Worm (Caenorhabditis elegans) whole organism, L1 larva: Measurements from ENCODE around the gene srh-204.

Experiments used
- C16A3.4 ChIP-seq: fragments of 150-350 bp; optimal IDR thresholded peaks from 2 replicates; lab custom pipeline; 2014; ENCODE audit warnings: missing biosample characterization, missing genetic modification characterization
- Y116A8C.19 ChIP-seq: sonication (generic microtip); optimal IDR thresholded peaks from 2 replicates; lab custom pipeline; 2016; ENCODE audit warnings: missing compliant biosample characterization, missing genetic modification characterization, borderline replicate concordance
- ceh-63 ChIP-seq: fragments of 200-800 bp; sonication (Bioruptor generic); optimal IDR thresholded peaks from 2 replicates; lab custom pipeline; 2018; ENCODE audit warnings: mild to moderate bottlenecking, missing genetic modification characterization, missing compliant biosample characterization
- ceh-8 ChIP-seq: fragments of 200-800 bp; sonication (Bioruptor generic); optimal IDR thresholded peaks from 2 replicates; lab custom pipeline; 2018; ENCODE audit warnings: mild to moderate bottlenecking, missing genetic modification characterization, moderate library complexity, missing compliant biosample characterization
- ceh-88 ChIP-seq: fragments of 200-800 bp; sonication (Bioruptor generic); IDR thresholded peaks from 2 replicates; pipeline ENCODE4 v1.3.6; 2022; ENCODE audit warnings: missing genetic modification characterization, missing compliant biosample characterization
- ceh-90 ChIP-seq: sonication (generic microtip); optimal IDR thresholded peaks from 2 replicates; lab custom pipeline; 2016; ENCODE audit warnings: missing genetic modification characterization, missing compliant biosample characterization
- ces-1 ChIP-seq: fragments of 150-350 bp; optimal IDR thresholded peaks from 2 replicates; lab custom pipeline; 2014; ENCODE audit warnings: missing biosample characterization, missing genetic modification reagents, missing genetic modification characterization
- ets-5 ChIP-seq: fragments of 200-800 bp; sonication (Bioruptor generic); IDR thresholded peaks from 2 replicates; pipeline ENCODE4 v1.3.6; 2022; ENCODE audit warnings: missing genetic modification characterization, missing compliant biosample characterization
- fkh-10 ChIP-seq: sonication (generic microtip); optimal IDR thresholded peaks from 2 replicates; lab custom pipeline; 2017; ENCODE audit warnings: missing biosample characterization, missing genetic modification reagents, missing genetic modification characterization
- fkh-8 ChIP-seq: sonication (generic microtip); optimal IDR thresholded peaks from 2 replicates; lab custom pipeline; 2016; ENCODE audit warnings: mild to moderate bottlenecking, missing genetic modification characterization, missing compliant biosample characterization
- isw-1 ChIP-seq: fragments of 200-800 bp; sonication (Bioruptor generic); IDR thresholded peaks from 2 replicates; pipeline ENCODE4 v1.3.6; 2022; ENCODE audit warnings: missing genetic modification characterization, missing compliant biosample characterization
- lin-13 ChIP-seq: fragments of 150-350 bp; optimal IDR thresholded peaks from 2 replicates; lab custom pipeline; 2014; ENCODE audit warnings: missing biosample characterization, missing genetic modification reagents, missing genetic modification characterization
- lin-14 ChIP-seq: fragments of 200-800 bp; sonication (Bioruptor generic); optimal IDR thresholded peaks from 2 replicates; lab custom pipeline; 2018; ENCODE audit warnings: mild to moderate bottlenecking, missing genetic modification characterization, moderate library complexity, missing compliant biosample characterization
- lin-15B ChIP-seq: fragments of 150-350 bp; sonication (generic microtip); optimal IDR thresholded peaks from 3 replicates; lab custom pipeline; 2014; ENCODE audit warnings: missing biosample characterization, missing genetic modification characterization
- lin-35 ChIP-seq, 2 experiments: fragments of 150-350 bp; optimal IDR thresholded peaks; 2 replicates each; lab custom pipeline; 2014; ENCODE audit warnings: missing biosample characterization in 2 of 2, missing genetic modification characterization in 2 of 2, missing genetic modification reagents in 2 of 2
- mab-9 ChIP-seq: fragments of 200-800 bp; sonication (Bioruptor generic); IDR thresholded peaks from 2 replicates; pipeline ENCODE4 v1.3.6; 2022; ENCODE audit warnings: missing genetic modification reagents, missing genetic modification characterization, missing compliant biosample characterization
- mef-2 ChIP-seq: fragments of 150-350 bp; optimal IDR thresholded peaks from 2 replicates; lab custom pipeline; 2014; ENCODE audit warnings: missing biosample characterization, missing genetic modification characterization
- nhr-19 ChIP-seq: fragments of 200-800 bp; sonication (Bioruptor generic); conservative IDR thresholded peaks from 2 replicates; pipeline ENCODE4 v1.3.6; 2022; ENCODE audit warnings: missing genetic modification characterization, missing compliant biosample characterization
- nhr-28 ChIP-seq: fragments of 150-350 bp; optimal IDR thresholded peaks from 2 replicates; lab custom pipeline; 2014; ENCODE audit warnings: missing biosample characterization, missing genetic modification characterization
- nhr-47 ChIP-seq: sonication (generic microtip); optimal IDR thresholded peaks from 2 replicates; lab custom pipeline; 2016; ENCODE audit warnings: mild to moderate bottlenecking, missing genetic modification characterization, moderate library complexity, missing compliant biosample characterization
- nhr-76 ChIP-seq: sonication (generic microtip); optimal IDR thresholded peaks from 2 replicates; lab custom pipeline; 2017; ENCODE audit warnings: missing biosample characterization, missing genetic modification characterization
- nhr-84 ChIP-seq: sonication (generic microtip); optimal IDR thresholded peaks from 2 replicates; lab custom pipeline; 2017; ENCODE audit warnings: missing biosample characterization, missing genetic modification characterization
- nhr-85 ChIP-seq: sonication (generic microtip); peaks from one replicate; lab custom pipeline; 2016; ENCODE audit warnings: missing genetic modification characterization, inconsistent platforms, missing compliant biosample characterization
- pag-3 ChIP-seq: sonication (generic microtip); optimal IDR thresholded peaks from 2 replicates; lab custom pipeline; 2017; ENCODE audit warnings: missing genetic modification characterization, mild to moderate bottlenecking, missing compliant biosample characterization, antibody characterized with exemption, borderline replicate concordance; ENCODE audit not compliant: insufficient read depth
- pax-3 ChIP-seq: fragments of 200-800 bp; sonication (Bioruptor generic); optimal IDR thresholded peaks from 2 replicates; lab custom pipeline; 2018; ENCODE audit warnings: mild to moderate bottlenecking, missing genetic modification characterization, moderate library complexity, missing compliant biosample characterization
- rnt-1 ChIP-seq: sonication (generic microtip); optimal IDR thresholded peaks from 2 replicates; lab custom pipeline; 2016; ENCODE audit warnings: mild to moderate bottlenecking, missing genetic modification characterization, moderate library complexity, missing compliant biosample characterization
- snpc-4 ChIP-seq: fragments of 150-350 bp; optimal IDR thresholded peaks from 2 replicates; lab custom pipeline; 2014; ENCODE audit warnings: missing biosample characterization, missing genetic modification characterization
- sptf-1 ChIP-seq: fragments of 150-350 bp; optimal IDR thresholded peaks from 2 replicates; lab custom pipeline; 2014; ENCODE audit warnings: missing biosample characterization, missing genetic modification characterization
- swsn-7 ChIP-seq: sonication (generic microtip); optimal IDR thresholded peaks from 2 replicates; lab custom pipeline; 2016; ENCODE audit warnings: missing genetic modification characterization, missing compliant biosample characterization
- unc-30 ChIP-seq: sonication (generic microtip); optimal IDR thresholded peaks from 2 replicates; lab custom pipeline; 2017; ENCODE audit warnings: missing biosample characterization, missing genetic modification characterization
- vab-15 ChIP-seq: sonication (generic microtip); optimal IDR thresholded peaks from 2 replicates; lab custom pipeline; 2017; ENCODE audit warnings: missing genotype, mild to moderate bottlenecking, missing genetic modification characterization, missing compliant biosample characterization
- zag-1 ChIP-seq: fragments of 150-350 bp; optimal IDR thresholded peaks from 2 replicates; lab custom pipeline; 2014; ENCODE audit warnings: missing biosample characterization, missing genetic modification characterization
- zip-4 ChIP-seq: fragments of 200-800 bp; sonication (Bioruptor generic); optimal IDR thresholded peaks from 2 replicates; lab custom pipeline; 2018; ENCODE audit warnings: mild to moderate bottlenecking, missing genetic modification characterization, moderate library complexity, missing compliant biosample characterization
- ztf-11 ChIP-seq, 2 experiments: sonication (generic microtip); optimal IDR thresholded peaks; 2 replicates each; lab custom pipeline; 2016 to 2017; ENCODE audit warnings: missing genetic modification characterization in 2 of 2, missing biosample characterization in 1 of 2, missing compliant biosample characterization in 1 of 2

Gene srh-204

ce11 chrV:4242431-4242830, 2.2 kb upstream of the srh-204 start, which contains the start of gene srt-12:
TSS of gene srt-12 (minus strand) at chrV:4242531.
- TF ChIP-seq fkh-10 (GFP tag; lab: Kevin White, UChicago) (no peak), C16A3.4 (tag; lab: Kevin White, UChicago) (no peak), pax-3 (no peak), fkh-8 (tag; lab: Kevin White, UChicago) (no peak), lin-14 (GFP tag; lab: Kevin White, UChicago) (no peak), rnt-1 (tag; lab: Kevin White, UChicago) (no peak), ceh-8 (GFP tag; lab: Kevin White, UChicago) (no peak), Y116A8C.19 (tag; lab: Kevin White, UChicago) (no peak), zag-1 (no peak), ces-1 (GFP tag; lab: Kevin White, UChicago) (no peak), mab-9 (GFP tag; lab: Robert Waterston, UW) (no peak), zip-4 (no peak), swsn-7 (tag; lab: Kevin White, UChicago) (no peak), lin-13 (GFP tag; lab: Kevin White, UChicago) (no peak), mef-2 (tag; lab: Kevin White, UChicago) (no peak), ztf-11 (tag; optimal IDR thresholded peaks at IDR 0.05; lab: Kevin White, UChicago) (no peak), nhr-84 (tag; lab: Kevin White, UChicago) (no peak), nhr-76 (tag; lab: Kevin White, UChicago) (no peak)
- TF ChIP-seq, all 84 proteins: peak for 0

ce11 chrV:4241555-4241954, 1.4 kb upstream of the srh-204 start:
- TF ChIP-seq fkh-10 (GFP tag; lab: Kevin White, UChicago): no peak
- TF ChIP-seq ceh-8 (GFP tag; lab: Kevin White, UChicago): no peak
- no peak for TF ChIP-seq pag-3 (tag; lab: Kevin White, UChicago)
- TF ChIP-seq nhr-28 (tag; lab: Kevin White, UChicago): no peak
- TF ChIP-seq ceh-63 (GFP tag; lab: Kevin White, UChicago): no peak
- TF ChIP-seq unc-30: no peak
- no peak for TF ChIP-seq lin-15B (tag; lab: Kevin White, UChicago)
- TF ChIP-seq, all 84 proteins: peak for 0

- TF ChIP-seq lin-35 (GFP tag; optimal IDR thresholded peaks at IDR 0.05; lab: Kevin White, UChicago): no peak
- no peak for TF ChIP-seq ceh-90 (tag; lab: Kevin White, UChicago)
- no peak for TF ChIP-seq ceh-88 (GFP tag; lab: Robert Waterston, UW)
- no peak for TF ChIP-seq nhr-19
- TF ChIP-seq snpc-4 (tag; lab: Kevin White, UChicago): no peak
- TF ChIP-seq ets-5 (GFP tag; lab: Robert Waterston, UW): no peak
- TF ChIP-seq isw-1: no peak
- no peak for TF ChIP-seq Y116A8C.19 (tag; lab: Kevin White, UChicago)
- TF ChIP-seq C16A3.4 (tag; lab: Kevin White, UChicago): no peak
- no peak for TF ChIP-seq sptf-1 (tag; lab: Kevin White, UChicago)
These were observed 4.1 kb downstream of the srh-204 start, which contains the start of gene nlp-13 for ce11 chrV:4236118-4236517. TSS of gene nlp-13 (plus strand) at chrV:4236418.

ce11 chrV:4219342-4219741, 20.9 kb downstream of the srh-204 start, which contains the start of gene nlp-9:
TSS of gene nlp-9 (plus strand) at chrV:4219642.
- no peak for TF ChIP-seq snpc-4 (tag; lab: Kevin White, UChicago)
- TF ChIP-seq, all 84 proteins: peak for 0

- TF ChIP-seq vab-15 (no peak), nhr-47 (tag; lab: Kevin White, UChicago) (no peak), snpc-4 (tag; lab: Kevin White, UChicago) (no peak), lin-14 (GFP tag; lab: Kevin White, UChicago) (peak; percentile 65), mab-9 (GFP tag; lab: Robert Waterston, UW) (peak; percentile 49; the same call in 1 of the 2 replicates), nhr-85 (tag; lab: Kevin White, UChicago) (no peak)
These were observed 21.9 kb downstream of the srh-204 start for ce11 chrV:4218268-4218667.
